Fruit fly (Drosophila melanogaster) ovary, adult (tissue): ENCODE data around the gene KFase.

Experiments used
- CG17801 ChIP-seq: fragments of 200-800 bp; optimal IDR thresholded peaks from 2 replicates; lab custom pipeline; 2019; ENCODE audit warnings: missing biosample characterization, mild to moderate bottlenecking, missing genetic modification characterization, moderate library complexity; ENCODE audit not compliant: partially characterized antibody

Gene KFase

dm6 chr2L:6488676-6489140 lies at the start of gene KFase, which contains the start of gene epsilonCOP:
Gene KFase, minus strand, starts transcription at chr2L:6488756.
Gene epsilonCOP, plus strand, starts transcription at chr2L:6489090.
- peak; percentile 54 for TF ChIP-seq CG17801 (GFP tag; lab: Kevin White, UChicago)

- TF ChIP-seq CG17801 (GFP tag; lab: Kevin White, UChicago), result peak; percentile 2
Measured at dm6 chr2L:6536044-6536581, 47.6 kb upstream of the KFase start.

- TF ChIP-seq CG17801 (GFP tag; lab: Kevin White, UChicago), result no peak
Measured at dm6 chr2L:6534125-6534815, 45.7 kb upstream of the KFase start.

- TF ChIP-seq CG17801 (GFP tag; lab: Kevin White, UChicago), result no peak
Measured at dm6 chr2L:6533719-6534118, 45.2 kb upstream of the KFase start.

- TF ChIP-seq CG17801 (GFP tag; lab: Kevin White, UChicago), result no peak
Measured at dm6 chr2L:6532977-6533376, 44.4 kb upstream of the KFase start.

dm6 chr2L:6531985-6532699 lies 43.6 kb upstream of the KFase start:
- no peak for TF ChIP-seq CG17801 (GFP tag; lab: Kevin White, UChicago)

- no peak for TF ChIP-seq CG17801 (GFP tag; lab: Kevin White, UChicago)
Measured at dm6 chr2L:6530952-6531512, 42.5 kb upstream of the KFase start.

dm6 chr2L:6526996-6527395 lies 38.4 kb upstream of the KFase start:
- TF ChIP-seq CG17801 (GFP tag; lab: Kevin White, UChicago), result peak; percentile 11

- TF ChIP-seq CG17801 (GFP tag; lab: Kevin White, UChicago), result no peak
Measured at dm6 chr2L:6513948-6514347, 25.4 kb upstream of the KFase start.

dm6 chr2L:6508666-6509065 lies 20.1 kb upstream of the KFase start:
- no peak for TF ChIP-seq CG17801 (GFP tag; lab: Kevin White, UChicago)

- no peak for TF ChIP-seq CG17801 (GFP tag; lab: Kevin White, UChicago)
Measured at dm6 chr2L:6503724-6504037, 15.1 kb upstream of the KFase start.

dm6 chr2L:6502887-6503723 lies 14.5 kb upstream of the KFase start:
- TF ChIP-seq CG17801 (GFP tag; lab: Kevin White, UChicago), result no peak

dm6 chr2L:6500648-6501325 lies 12.2 kb upstream of the KFase start:
- no peak for TF ChIP-seq CG17801 (GFP tag; lab: Kevin White, UChicago)

dm6 chr2L:6498448-6498847 lies 9.9 kb upstream of the KFase start, which contains the start of gene CG31637:
Gene CG31637, plus strand, starts transcription at chr2L:6498647.
- TF ChIP-seq CG17801 (GFP tag; lab: Kevin White, UChicago), result peak; percentile 65
